Worm (Caenorhabditis elegans): Measurements from ENCODE around the gene grl-1.

grl-1 gene

ce11 chrV:5571691-5572090 is 38.0 kb upstream of the grl-1 start:
- TF ChIP-seq Y67H2A.10 (GFP tag; conservative IDR thresholded peaks at IDR 0.05) (no peak), F57C9.4 (tag; optimal IDR thresholded peaks at IDR 0.05) (no peak), egrh-3 (GFP tag; IDR thresholded peaks at IDR 0.05) (no peak), snpc-4 (GFP tag; optimal IDR thresholded peaks at IDR 0.05) (no peak), snpc-4 (tag; optimal IDR thresholded peaks at IDR 0.05) (no peak), let-607 (tag; optimal IDR thresholded peaks at IDR 0.05) (no peak), mes-4 (tag; optimal IDR thresholded peaks at IDR 0.05) (no peak), madf-10 (tag; optimal IDR thresholded peaks at IDR 0.05) (no peak), Y56A3A.18 (GFP tag; IDR thresholded peaks at IDR 0.05) (no peak)

ce11 chrV:5570433-5570832 is 36.8 kb upstream of the grl-1 start, which contains the start of gene glb-6:
Gene glb-6, minus strand, starts transcription at chrV:5570533.
- TF ChIP-seq B0261.1 (tag; optimal IDR thresholded peaks at IDR 0.05) (no peak), mcd-1 (GFP tag; IDR thresholded peaks at IDR 0.05) (no peak), ets-4 (GFP tag; optimal IDR thresholded peaks at IDR 0.05) (no peak), ztf-3 (GFP tag; optimal IDR thresholded peaks at IDR 0.05) (no peak), let-526 (GFP tag; IDR thresholded peaks at IDR 0.05) (no peak), sptf-2 (GFP tag; optimal IDR thresholded peaks at IDR 0.05) (no peak), pbrm-1 (GFP tag; IDR thresholded peaks at IDR 0.05) (no peak), Y53G8AR.9 (GFP tag; conservative IDR thresholded peaks at IDR 0.05) (no peak), egl-18 (GFP tag; IDR thresholded peaks at IDR 0.05) (no peak), ztf-25 (GFP tag; IDR thresholded peaks at IDR 0.05) (no peak), gei-17 (GFP tag; optimal IDR thresholded peaks at IDR 0.05) (no peak), sea-2 (GFP tag; IDR thresholded peaks at IDR 0.05) (no peak), Y67H2A.10 (GFP tag; conservative IDR thresholded peaks at IDR 0.05) (no peak), tbx-9 (tag; optimal IDR thresholded peaks at IDR 0.05; ENCODE audit: borderline replicate concordance) (no peak)

- TF ChIP-seq lir-1 (GFP tag; conservative IDR thresholded peaks at IDR 0.05) (no peak), snpc-1.1 (tag; optimal IDR thresholded peaks at IDR 0.05; ENCODE audit: insufficient read depth) (no peak), dox-1 (GFP tag; IDR thresholded peaks at IDR 0.05) (no peak)
Measured at ce11 chrV:5567119-5567518, 33.5 kb upstream of the grl-1 start, which contains the start of gene C18C4.7. Gene C18C4.7, minus strand, starts transcription at chrV:5567219.

- TF ChIP-seq let-607 (tag; optimal IDR thresholded peaks at IDR 0.05): peak; percentile 27 to 44
- no peak for TF ChIP-seq Y53G8AR.9 (GFP tag; conservative IDR thresholded peaks at IDR 0.05)
- peak; percentile 14 for TF ChIP-seq pha-4 (tag; optimal IDR thresholded peaks at IDR 0.05)
- TF ChIP-seq nhr-80 (tag; optimal IDR thresholded peaks at IDR 0.05): peak; percentile 95
- no peak for TF ChIP-seq madf-10 (tag; optimal IDR thresholded peaks at IDR 0.05)
- peak; percentile 80 for TF ChIP-seq ets-4 (GFP tag; optimal IDR thresholded peaks at IDR 0.05)
- no peak for TF ChIP-seq snpc-4 (GFP tag; optimal IDR thresholded peaks at IDR 0.05)
- no peak for TF ChIP-seq snpc-4 (tag; optimal IDR thresholded peaks at IDR 0.05)
- peak; percentile 2 for TF ChIP-seq ztf-22 (GFP tag; optimal IDR thresholded peaks at IDR 0.05)
- TF ChIP-seq somi-1 (GFP tag; optimal IDR thresholded peaks at IDR 0.05): no peak
- TF ChIP-seq cebp-2 (GFP tag; IDR thresholded peaks at IDR 0.05): no peak
- TF ChIP-seq F23B12.7 (tag; optimal IDR thresholded peaks at IDR 0.05; ENCODE audit: insufficient read depth): no peak
Measured at ce11 chrV:5559882-5560281, 26.2 kb upstream of the grl-1 start.

ce11 chrV:5558590-5558989 is 24.9 kb upstream of the grl-1 start, which contains the start of gene glb-5:
Gene glb-5, plus strand, starts transcription at chrV:5558890.
- TF ChIP-seq Y53G8AR.9 (GFP tag; conservative IDR thresholded peaks at IDR 0.05) (no peak), Y53F4B.3 (GFP tag; IDR thresholded peaks at IDR 0.05) (no peak), ets-4 (GFP tag; optimal IDR thresholded peaks at IDR 0.05) (no peak), nfyb-1 (GFP tag; IDR thresholded peaks at IDR 0.05) (no peak), snpc-1.3 (tag; optimal IDR thresholded peaks at IDR 0.05; ENCODE audit: insufficient read depth) (no peak), F57C9.4 (tag; optimal IDR thresholded peaks at IDR 0.05) (no peak), ama-1 (optimal IDR thresholded peaks at IDR 0.05) (no peak), ama-1 (GFP tag; optimal IDR thresholded peaks at IDR 0.05) (no peak), ceh-58 (GFP tag; IDR thresholded peaks at IDR 0.05) (no peak), Y95B8A.8 (GFP tag; IDR thresholded peaks at IDR 0.05) (no peak), snpc-4 (GFP tag; optimal IDR thresholded peaks at IDR 0.05) (no peak), snpc-4 (tag; optimal IDR thresholded peaks at IDR 0.05) (no peak), F57A8.1 (GFP tag; optimal IDR thresholded peaks at IDR 0.05) (no peak)

Measured in whole organism, young adult.